Fruit fly (Drosophila melanogaster) whole organism, embryonic: ENCODE data around the gene Syx1A.

Experiments used
- BEAF-32 ChIP-seq: fragments of 200-800 bp; sonication (Bioruptor generic); optimal IDR thresholded peaks from 3 replicates; lab custom pipeline; 2017; ENCODE audit warnings: missing biosample characterization, missing genetic modification characterization, mild to moderate bottlenecking, moderate library complexity, missing genetic modification reagents
- CG10543 ChIP-seq: fragments of 200-800 bp; sonication (Bioruptor generic); optimal IDR thresholded peaks from 3 replicates; lab custom pipeline; 2017; ENCODE audit warnings: missing biosample characterization, mild to moderate bottlenecking, missing genetic modification characterization, moderate library complexity
- CG11093 ChIP-seq: fragments of 200-800 bp; sonication (Bioruptor generic); IDR thresholded peaks from 3 replicates; pipeline ENCODE4 v1.3.6; 2022; ENCODE audit warnings: missing biosample characterization, missing genetic modification characterization
- CG12942 ChIP-seq: fragments of 200-800 bp; sonication (Bioruptor generic); optimal IDR thresholded peaks from 3 replicates; lab custom pipeline; 2016; ENCODE audit warnings: missing biosample characterization, missing genetic modification characterization
- CG13424 ChIP-seq: fragments of 200-800 bp; sonication (Bioruptor generic); optimal IDR thresholded peaks from 2 replicates; lab custom pipeline; 2019; ENCODE audit warnings: missing biosample characterization, mild to moderate bottlenecking, missing genetic modification characterization, moderate library complexity
- CG13624 ChIP-seq: fragments of 200-800 bp; sonication (Bioruptor generic); optimal IDR thresholded peaks from 2 replicates; lab custom pipeline; 2016; ENCODE audit warnings: missing biosample characterization, missing genetic modification characterization
- CG14710 ChIP-seq: fragments of 200-800 bp; sonication (Bioruptor generic); optimal IDR thresholded peaks from 3 replicates; lab custom pipeline; 2019; ENCODE audit warnings: missing biosample characterization, mild to moderate bottlenecking, missing genetic modification characterization, moderate library complexity
- CG14965 ChIP-seq: fragments of 200-800 bp; sonication (Bioruptor generic); optimal IDR thresholded peaks from 2 replicates; lab custom pipeline; 2016; ENCODE audit warnings: missing biosample characterization, missing genetic modification characterization, borderline replicate concordance
- CG15514 ChIP-seq: fragments of 200-800 bp; sonication (Bioruptor generic); optimal IDR thresholded peaks from 3 replicates; lab custom pipeline; 2017; ENCODE audit warnings: missing biosample characterization, missing genetic modification characterization, mild to moderate bottlenecking, moderate library complexity, missing genetic modification reagents
- CG17359 ChIP-seq: fragments of 200-800 bp; sonication (Bioruptor generic); optimal IDR thresholded peaks from 3 replicates; lab custom pipeline; 2018; ENCODE audit warnings: missing biosample characterization, mild to moderate bottlenecking, missing genetic modification characterization, moderate library complexity
- CG17612 ChIP-seq: fragments of 200-800 bp; sonication (Bioruptor generic); IDR thresholded peaks from 2 replicates; pipeline ENCODE4 v1.3.6; 2022; ENCODE audit warnings: missing biosample characterization, missing genetic modification characterization
- CG17829 ChIP-seq: fragments of 200-800 bp; optimal IDR thresholded peaks from 2 replicates; lab custom pipeline; 2019; ENCODE audit warnings: missing biosample characterization, mild to moderate bottlenecking, missing genetic modification characterization, moderate library complexity
- CG18764 ChIP-seq: fragments of 200-800 bp; sonication (Bioruptor generic); optimal IDR thresholded peaks from 3 replicates; lab custom pipeline; 2016; ENCODE audit warnings: missing biosample characterization, missing genetic modification characterization
- CG2129 ChIP-seq: fragments of 200-800 bp; sonication (Bioruptor generic); IDR thresholded peaks from 2 replicates; pipeline ENCODE4 v1.3.6; 2022; ENCODE audit warnings: missing biosample characterization, missing genetic modification characterization; ENCODE audit not compliant: partially characterized antibody
- CG2712 ChIP-seq: fragments of 200-800 bp; optimal IDR thresholded peaks from 3 replicates; lab custom pipeline; 2019; ENCODE audit warnings: missing biosample characterization, mild to moderate bottlenecking, missing genetic modification characterization, moderate library complexity
- CG2889 ChIP-seq: fragments of 200-800 bp; sonication (Bioruptor generic); IDR thresholded peaks from 3 replicates; pipeline ENCODE4 v1.3.6; 2022; ENCODE audit warnings: missing biosample characterization, missing genetic modification characterization
- CG31441 ChIP-seq: fragments of 200-800 bp; sonication (Bioruptor generic); IDR thresholded peaks from 2 replicates; pipeline ENCODE4 v1.3.6; 2022; ENCODE audit warnings: missing biosample characterization, missing genetic modification characterization
- CG34224 ChIP-seq: fragments of 200-800 bp; sonication (Bioruptor generic); IDR thresholded peaks from 3 replicates; pipeline ENCODE4 v1.3.6; 2022; ENCODE audit warnings: missing biosample characterization, missing genetic modification characterization; ENCODE audit not compliant: partially characterized antibody
- CG5953 ChIP-seq: fragments of 200-800 bp; sonication (Bioruptor generic); IDR thresholded peaks from 2 replicates; pipeline ENCODE4 v1.3.6; 2022; ENCODE audit warnings: missing biosample characterization, missing genetic modification characterization
- CG7271 ChIP-seq: fragments of 200-800 bp; sonication (Bioruptor generic); optimal IDR thresholded peaks from 2 replicates; lab custom pipeline; 2018; ENCODE audit warnings: missing biosample characterization, mild to moderate bottlenecking, missing genetic modification characterization, moderate library complexity
- CG7357 ChIP-seq: fragments of 200-800 bp; sonication (Bioruptor generic); IDR thresholded peaks from 3 replicates; pipeline ENCODE4 v1.3.6; 2022; ENCODE audit warnings: missing biosample characterization, missing genetic modification characterization
- CG7928 ChIP-seq: fragments of 200-800 bp; sonication (Bioruptor generic); optimal IDR thresholded peaks from 2 replicates; lab custom pipeline; 2017; ENCODE audit warnings: missing biosample characterization, mild to moderate bottlenecking, missing genetic modification characterization
- CG7987 ChIP-seq: fragments of 200-800 bp; sonication (Bioruptor generic); optimal IDR thresholded peaks from 2 replicates; lab custom pipeline; 2018; ENCODE audit warnings: missing biosample characterization, mild to moderate bottlenecking, missing genetic modification characterization, moderate library complexity
- CG9817 ChIP-seq: fragments of 200-800 bp; sonication (Bioruptor generic); optimal IDR thresholded peaks from 2 replicates; lab custom pipeline; 2018; ENCODE audit warnings: missing biosample characterization, mild to moderate bottlenecking, missing genetic modification characterization, moderate library complexity
- D19A ChIP-seq: fragments of 200-800 bp; optimal IDR thresholded peaks from 3 replicates; lab custom pipeline; 2019; ENCODE audit warnings: missing biosample characterization, mild to moderate bottlenecking, missing genetic modification characterization, moderate library complexity
- D19B ChIP-seq: fragments of 200-800 bp; sonication (Bioruptor generic); optimal IDR thresholded peaks from 2 replicates; lab custom pipeline; 2017; ENCODE audit warnings: missing biosample characterization, mild to moderate bottlenecking, missing genetic modification characterization
- Doc3 ChIP-seq: fragments of 200-800 bp; sonication (Bioruptor generic); IDR thresholded peaks from 3 replicates; pipeline ENCODE4 v1.3.6; 2022; ENCODE audit warnings: missing biosample characterization, missing genetic modification characterization; ENCODE audit not compliant: partially characterized antibody
- Dp ChIP-seq: fragments of 200-800 bp; sonication (Bioruptor generic); optimal IDR thresholded peaks from 2 replicates; lab custom pipeline; 2018; ENCODE audit warnings: missing biosample characterization, mild to moderate bottlenecking, missing genetic modification characterization, moderate library complexity
- HmgZ ChIP-seq: fragments of 200-800 bp; sonication (Bioruptor generic); optimal IDR thresholded peaks from 2 replicates; lab custom pipeline; 2018; ENCODE audit warnings: missing biosample characterization, mild to moderate bottlenecking, missing genetic modification characterization
- Hr51 ChIP-seq, 2 experiments: fragments of 200-800 bp; sonication (Bioruptor generic); optimal IDR thresholded peaks; 2 replicates in 1 of 2; 3 replicates in 1 of 2; lab custom pipeline; 2016 to 2018; ENCODE audit warnings: missing biosample characterization in 2 of 2, missing genetic modification characterization in 2 of 2, mild to moderate bottlenecking in 1 of 2, moderate library complexity in 1 of 2
- Mad ChIP-seq: fragments of 200-800 bp; sonication (Bioruptor generic); optimal IDR thresholded peaks from 2 replicates; lab custom pipeline; 2016; ENCODE audit warnings: missing biosample characterization, missing genetic modification characterization
- Myb ChIP-seq: fragments of 200-800 bp; sonication (Bioruptor generic); optimal IDR thresholded peaks from 2 replicates; lab custom pipeline; 2016; ENCODE audit warnings: missing biosample characterization, missing genetic modification characterization
- PHDP ChIP-seq: fragments of 200-800 bp; sonication (Bioruptor generic); optimal IDR thresholded peaks from 3 replicates; lab custom pipeline; 2018; ENCODE audit warnings: missing biosample characterization, mild to moderate bottlenecking, missing genetic modification characterization, moderate library complexity
- Ptx1 ChIP-seq: fragments of 200-800 bp; sonication (Bioruptor generic); IDR thresholded peaks from 2 replicates; pipeline ENCODE4 v1.3.6; 2022; ENCODE audit warnings: missing biosample characterization, missing genetic modification characterization
- Trl ChIP-seq, 3 experiments: fragments of >200 bp in 2 of 3; fragments of 200-800 bp in 1 of 3; sonication (Bioruptor generic) in 1 of 3; optimal IDR thresholded peaks; 2 replicates in 1 of 3; 3 replicates in 2 of 3; lab custom pipeline; 2016 to 2017; ENCODE audit warnings: missing biosample characterization in 1 of 3, missing genetic modification characterization in 1 of 3
- ara ChIP-seq: fragments of 200-800 bp; sonication (Bioruptor generic); IDR thresholded peaks from 2 replicates; pipeline ENCODE4 v1.3.6; 2022; ENCODE audit warnings: missing biosample characterization, missing genetic modification characterization
- ato ChIP-seq: fragments of 200-800 bp; sonication (Bioruptor generic); IDR thresholded peaks from 2 replicates; pipeline ENCODE4 v1.3.6; 2022; ENCODE audit warnings: missing biosample characterization, missing genetic modification characterization; ENCODE audit not compliant: partially characterized antibody
- dan ChIP-seq: fragments of 200-800 bp; sonication (Bioruptor generic); IDR thresholded peaks from 2 replicates; pipeline ENCODE4 v1.3.6; 2022; ENCODE audit warnings: missing biosample characterization, missing genetic modification characterization
- gem ChIP-seq: fragments of 200-800 bp; sonication (Bioruptor generic); optimal IDR thresholded peaks from 2 replicates; lab custom pipeline; 2019; ENCODE audit warnings: missing biosample characterization, mild to moderate bottlenecking, missing genetic modification characterization, moderate library complexity
- knrl ChIP-seq: fragments of 200-800 bp; sonication (Bioruptor generic); IDR thresholded peaks from 3 replicates; pipeline ENCODE4 v1.3.6; 2022; ENCODE audit warnings: missing biosample characterization, missing genetic modification characterization; ENCODE audit not compliant: partially characterized antibody
- lbe ChIP-seq: fragments of 200-800 bp; sonication (Bioruptor generic); optimal IDR thresholded peaks from 2 replicates; lab custom pipeline; 2016; ENCODE audit warnings: missing biosample characterization, mild to moderate bottlenecking, missing genetic modification characterization
- pb ChIP-seq: fragments of 200-800 bp; sonication (Bioruptor generic); optimal IDR thresholded peaks from 3 replicates; lab custom pipeline; 2016; ENCODE audit warnings: missing biosample characterization, missing genetic modification characterization
- pum ChIP-seq: fragments of 200-800 bp; sonication (Bioruptor generic); optimal IDR thresholded peaks from 2 replicates; lab custom pipeline; 2016; ENCODE audit warnings: missing biosample characterization, missing genetic modification characterization
- row ChIP-seq: fragments of 200-800 bp; sonication (Bioruptor generic); IDR thresholded peaks from 3 replicates; pipeline ENCODE4 v1.3.6; 2022; ENCODE audit warnings: missing biosample characterization, missing genetic modification characterization
- sens ChIP-seq: fragments of 200-800 bp; sonication (Bioruptor generic); peaks from one replicate; lab custom pipeline; 2016; ENCODE audit warnings: missing biosample characterization, missing genetic modification characterization
- sima ChIP-seq: fragments of 200-800 bp; sonication (Bioruptor generic); optimal IDR thresholded peaks from 2 replicates; lab custom pipeline; 2016; ENCODE audit warnings: missing biosample characterization, missing genetic modification characterization
- stwl ChIP-seq: fragments of 200-800 bp; sonication (Bioruptor generic); optimal IDR thresholded peaks from 3 replicates; lab custom pipeline; 2018; ENCODE audit warnings: missing biosample characterization, mild to moderate bottlenecking, missing genetic modification characterization, moderate library complexity
- sug ChIP-seq: fragments of 200-800 bp; optimal IDR thresholded peaks from 2 replicates; lab custom pipeline; 2019; ENCODE audit warnings: missing biosample characterization, mild to moderate bottlenecking, missing genetic modification characterization, moderate library complexity
- zf30C ChIP-seq: fragments of 200-800 bp; sonication (Bioruptor generic); optimal IDR thresholded peaks from 3 replicates; lab custom pipeline; 2018; ENCODE audit warnings: missing biosample characterization, mild to moderate bottlenecking, missing genetic modification characterization

Syx1A gene

dm6 chr3R:24148838-24149237, 43.3 kb upstream of the Syx1A start, which contains the start of gene Slimp (continued):
- no peak for TF ChIP-seq CG13624 (GFP tag; lab: Kevin White, UChicago)
- peak; percentile 47; the same call in 2 of the 3 replicates for TF ChIP-seq row (GFP tag; lab: Robert Waterston, UW)
- TF ChIP-seq CG34224 (GFP tag; lab: Robert Waterston, UW) = no peak
- TF ChIP-seq CG18764 (GFP tag; lab: Kevin White, UChicago) = no peak
- TF ChIP-seq CG12942 (GFP tag; lab: Kevin White, UChicago) = no peak
- 0 out of 2 replicates have a peak, but pooled peaks have one; percentile 20 for TF ChIP-seq Ptx1
- TF ChIP-seq CG11093 (GFP tag; lab: Robert Waterston, UW) = no peak
- no peak for TF ChIP-seq CG7928 (GFP tag; lab: Kevin White, UChicago)
- no peak for TF ChIP-seq CG17612
- TF ChIP-seq CG31441 (GFP tag; lab: Robert Waterston, UW) = 0 out of 2 replicates have a peak, but pooled peaks have one; percentile 24
- no peak for TF ChIP-seq CG2889 (GFP tag; lab: Robert Waterston, UW)
- no peak for TF ChIP-seq zf30C (GFP tag; lab: Kevin White, UChicago)
- no peak for TF ChIP-seq CG14965 (GFP tag; lab: Kevin White, UChicago)
- TF ChIP-seq CG9817 = peak; percentile 14
- peak; percentile 48 for TF ChIP-seq CG2712 (tag; lab: Kevin White, UChicago)
- TF ChIP-seq CG14710 (tag; lab: Kevin White, UChicago) = peak; percentile 31
- no peak for TF ChIP-seq Trl (optimal IDR thresholded peaks at IDR 0.05; lab: Kevin White, UChicago)
- TF ChIP-seq Trl (GFP tag; optimal IDR thresholded peaks at IDR 0.05; lab: Kevin White, UChicago) = no peak
- no peak for TF ChIP-seq CG5953 (GFP tag; lab: Robert Waterston, UW)
- peak; percentile 29 for TF ChIP-seq Dp
- peak; percentile 2 for TF ChIP-seq PHDP
- peak; percentile 1 for TF ChIP-seq CG13424
- TF ChIP-seq CG7271 = no peak
- no peak for TF ChIP-seq CG2129 (GFP tag; lab: Robert Waterston, UW)
- TF ChIP-seq BEAF-32 = peak; percentile 16
- peak; percentile 49 for TF ChIP-seq gem (tag; lab: Kevin White, UChicago)
- TF ChIP-seq sima (GFP tag; lab: Kevin White, UChicago) = no peak
- no peak for TF ChIP-seq ara (GFP tag; lab: Robert Waterston, UW)
- no peak for TF ChIP-seq Myb
- TF ChIP-seq HmgZ (tag; lab: Kevin White, UChicago) = peak; percentile 9
- TF ChIP-seq CG7987 (GFP tag; lab: Kevin White, UChicago) = no peak
- peak; percentile 48 for TF ChIP-seq D19A (tag; lab: Kevin White, UChicago)
- no peak for TF ChIP-seq CG7357 (GFP tag; lab: Robert Waterston, UW)
- peak; percentile 21 for TF ChIP-seq sug
- no peak for TF ChIP-seq dan
- no peak for TF ChIP-seq CG10543 (GFP tag; lab: Kevin White, UChicago)
- TF ChIP-seq Hr51 (GFP tag; optimal IDR thresholded peaks at IDR 0.05; lab: Kevin White, UChicago) = peak in 1 of 2 experiments; percentile 26
- peak; percentile 13 for TF ChIP-seq CG17829
- no peak for TF ChIP-seq Mad (GFP tag; lab: Kevin White, UChicago)
- peak; percentile 49 for TF ChIP-seq stwl (tag; lab: Kevin White, UChicago)
- TF ChIP-seq CG15514 (GFP tag; lab: Kevin White, UChicago) = peak; percentile 89
- no peak for TF ChIP-seq pum (GFP tag; lab: Kevin White, UChicago)
- TF ChIP-seq knrl = 0 out of 3 replicates have a peak, but pooled peaks have one; percentile 17
- peak; percentile 7 for TF ChIP-seq lbe (GFP tag; lab: Kevin White, UChicago)
- TF ChIP-seq Doc3 = no peak
- TF ChIP-seq D19B (GFP tag; lab: Kevin White, UChicago) = no peak
- TF ChIP-seq sens (GFP tag; lab: Kevin White, UChicago) = peak; percentile 82
- no peak for TF ChIP-seq ato
- peak; percentile 2 for TF ChIP-seq CG17359 (tag; lab: Kevin White, UChicago)
- no peak for TF ChIP-seq pb (GFP tag; lab: Kevin White, UChicago)
